Worm (Caenorhabditis elegans) whole organism, late embryonic: ENCODE measurements around the gene spp-14.

Source experiments
- F13H6.1 ChIP-seq: sonication (generic microtip); optimal IDR thresholded peaks from 2 replicates; lab custom pipeline; 2016; ENCODE audit warnings: missing genetic modification characterization, missing compliant biosample characterization
- K09A11.1 ChIP-seq: sonication (generic microtip); optimal IDR thresholded peaks from 2 replicates; lab custom pipeline; 2017; ENCODE audit warnings: antibody characterized with exemption, mild to moderate bottlenecking, missing genetic modification characterization, missing compliant biosample characterization; ENCODE audit not compliant: insufficient read depth
- ahr-1 ChIP-seq: sonication (generic microtip); optimal IDR thresholded peaks from 2 replicates; lab custom pipeline; 2016; ENCODE audit warnings: missing genetic modification characterization, missing compliant biosample characterization
- ceh-14 ChIP-seq: sonication (generic microtip); optimal IDR thresholded peaks from 2 replicates; lab custom pipeline; 2016; ENCODE audit warnings: missing genotype, missing genetic modification characterization, missing compliant biosample characterization
- ceh-18 ChIP-seq: sonication (generic microtip); optimal IDR thresholded peaks from 2 replicates; lab custom pipeline; 2016; ENCODE audit warnings: missing genetic modification characterization, missing compliant biosample characterization
- ceh-19 ChIP-seq: fragments of 200-800 bp; sonication (Bioruptor generic); optimal IDR thresholded peaks from 2 replicates; lab custom pipeline; 2018; ENCODE audit warnings: mild to moderate bottlenecking, missing genetic modification characterization, missing compliant biosample characterization
- ceh-30 ChIP-seq: fragments of 150-350 bp; optimal IDR thresholded peaks from 2 replicates; lab custom pipeline; 2014; ENCODE audit warnings: missing biosample characterization, missing genetic modification characterization
- ceh-31 ChIP-seq: sonication (generic microtip); optimal IDR thresholded peaks from 2 replicates; lab custom pipeline; 2016; ENCODE audit warnings: missing genetic modification characterization, missing compliant biosample characterization
- ceh-34 ChIP-seq: sonication (generic microtip); optimal IDR thresholded peaks from 2 replicates; lab custom pipeline; 2016; ENCODE audit warnings: mild to moderate bottlenecking, missing genetic modification characterization, missing compliant biosample characterization
- ceh-48 ChIP-seq: sonication (generic microtip); optimal IDR thresholded peaks from 2 replicates; lab custom pipeline; 2016; ENCODE audit warnings: missing genetic modification characterization, inconsistent platforms, missing compliant biosample characterization
- dmd-4 ChIP-seq: sonication (generic microtip); optimal IDR thresholded peaks from 2 replicates; lab custom pipeline; 2016; ENCODE audit warnings: borderline replicate concordance, missing genetic modification characterization, missing compliant biosample characterization
- dve-1 ChIP-seq: sonication (generic microtip); optimal IDR thresholded peaks from 2 replicates; lab custom pipeline; 2017; ENCODE audit warnings: antibody characterized with exemption, mild to moderate bottlenecking, missing genetic modification characterization, missing compliant biosample characterization
- elt-4 ChIP-seq: sonication (generic microtip); optimal IDR thresholded peaks from 2 replicates; lab custom pipeline; 2016; ENCODE audit warnings: missing genetic modification characterization, missing compliant biosample characterization
- eyg-1 ChIP-seq: sonication (generic microtip); optimal IDR thresholded peaks from 2 replicates; lab custom pipeline; 2016; ENCODE audit warnings: missing genotype, missing genetic modification characterization, missing compliant biosample characterization
- fax-1 ChIP-seq: sonication (generic microtip); optimal IDR thresholded peaks from 2 replicates; lab custom pipeline; 2016; ENCODE audit warnings: missing genotype, missing genetic modification characterization, missing compliant biosample characterization
- fkh-10 ChIP-seq: fragments of 150-350 bp; optimal IDR thresholded peaks from 2 replicates; lab custom pipeline; 2014; ENCODE audit warnings: missing biosample characterization, missing genetic modification reagents, missing genetic modification characterization
- gmeb-2 ChIP-seq: sonication (generic microtip); optimal IDR thresholded peaks from 2 replicates; lab custom pipeline; 2016; ENCODE audit warnings: missing genetic modification characterization, inconsistent platforms, missing compliant biosample characterization
- hlh-13 ChIP-seq: fragments of 200-800 bp; sonication (Bioruptor generic); optimal IDR thresholded peaks from 2 replicates; lab custom pipeline; 2018; ENCODE audit warnings: mild to moderate bottlenecking, missing genetic modification characterization, missing compliant biosample characterization
- hlh-30 ChIP-seq: sonication (generic microtip); optimal IDR thresholded peaks from 2 replicates; lab custom pipeline; 2017; ENCODE audit warnings: antibody characterized with exemption, missing genetic modification characterization, missing compliant biosample characterization; ENCODE audit not compliant: insufficient read depth
- lim-6 ChIP-seq: sonication (generic microtip); optimal IDR thresholded peaks from 2 replicates; lab custom pipeline; 2016; ENCODE audit warnings: missing genetic modification characterization, missing compliant biosample characterization
- lin-11 ChIP-seq: fragments of 200-800 bp; sonication (Bioruptor generic); optimal IDR thresholded peaks from 2 replicates; lab custom pipeline; 2018; ENCODE audit warnings: mild to moderate bottlenecking, missing genetic modification characterization, missing compliant biosample characterization
- mec-3 ChIP-seq: sonication (generic microtip); optimal IDR thresholded peaks from 2 replicates; lab custom pipeline; 2016; ENCODE audit warnings: borderline replicate concordance, missing genetic modification characterization, missing compliant biosample characterization
- nfya-1 ChIP-seq: sonication (generic microtip); optimal IDR thresholded peaks from 2 replicates; lab custom pipeline; 2017; ENCODE audit warnings: missing genetic modification characterization, mild to moderate bottlenecking, missing compliant biosample characterization, antibody characterized with exemption, moderate library complexity
- nhr-11 ChIP-seq: fragments of 150-350 bp; optimal IDR thresholded peaks from 2 replicates; lab custom pipeline; 2014; ENCODE audit warnings: missing biosample characterization, missing genetic modification characterization
- nhr-232 ChIP-seq: sonication (generic microtip); optimal IDR thresholded peaks from 2 replicates; lab custom pipeline; 2016; ENCODE audit warnings: missing genetic modification characterization, missing compliant biosample characterization
- npax-4 ChIP-seq: sonication (generic microtip); optimal IDR thresholded peaks from 2 replicates; lab custom pipeline; 2016; ENCODE audit warnings: missing genetic modification characterization, missing compliant biosample characterization
- pha-2 ChIP-seq: sonication (generic microtip); optimal IDR thresholded peaks from 2 replicates; lab custom pipeline; 2017; ENCODE audit warnings: mild to moderate bottlenecking, missing genetic modification characterization, missing compliant biosample characterization
- pqm-1 ChIP-seq: sonication (generic microtip); optimal IDR thresholded peaks from 2 replicates; lab custom pipeline; 2016; ENCODE audit warnings: missing genetic modification characterization, missing compliant biosample characterization
- ref-2 ChIP-seq: sonication (generic microtip); optimal IDR thresholded peaks from 2 replicates; lab custom pipeline; 2016; ENCODE audit warnings: missing genetic modification characterization, missing compliant biosample characterization
- sdc-2 ChIP-seq: sonication (generic microtip); optimal IDR thresholded peaks from 2 replicates; lab custom pipeline; 2016; ENCODE audit warnings: missing genotype, missing genetic modification characterization, missing compliant biosample characterization
- sox-2 ChIP-seq: fragments of 200-800 bp; sonication (Bioruptor generic); IDR thresholded peaks from 2 replicates; pipeline ENCODE4 v1.3.6; 2022; ENCODE audit warnings: missing genetic modification reagents, missing genetic modification characterization, missing compliant biosample characterization
- sox-4 ChIP-seq: sonication (generic microtip); optimal IDR thresholded peaks from 2 replicates; lab custom pipeline; 2017; ENCODE audit warnings: mild to moderate bottlenecking, missing genetic modification characterization, inconsistent platforms, missing compliant biosample characterization
- tbx-2 ChIP-seq: sonication (generic microtip); optimal IDR thresholded peaks from 2 replicates; lab custom pipeline; 2016; ENCODE audit warnings: missing genetic modification characterization, missing compliant biosample characterization
- unc-3 ChIP-seq, 2 experiments: fragments of 200-800 bp in 1 of 2; sonication (Bioruptor generic) in 1 of 2; sonication (generic microtip) in 1 of 2; conservative IDR thresholded peaks in 1 of 2; optimal IDR thresholded peaks in 1 of 2; 2 replicates each; pipeline versions ENCODE4 v1.3.6 to Lab custom; 2016 to 2022; ENCODE audit warnings: missing compliant biosample characterization in 2 of 2, missing genetic modification characterization in 2 of 2, missing genetic modification reagents in 1 of 2
- unc-42 ChIP-seq: sonication (generic microtip); optimal IDR thresholded peaks from 2 replicates; lab custom pipeline; 2016; ENCODE audit warnings: missing genotype, missing genetic modification characterization, missing compliant biosample characterization
- unc-55 ChIP-seq: sonication (generic microtip); optimal IDR thresholded peaks from 2 replicates; lab custom pipeline; 2017; ENCODE audit warnings: missing biosample characterization, missing genetic modification reagents, missing genetic modification characterization
- unc-86 ChIP-seq: sonication (generic microtip); optimal IDR thresholded peaks from 2 replicates; lab custom pipeline; 2016; ENCODE audit warnings: missing genetic modification characterization, missing compliant biosample characterization

spp-14 gene

ce11 chrX:7689570-7689969 is 36.2 kb upstream of the spp-14 start:
- TF ChIP-seq unc-86 (tag; lab: Kevin White, UChicago) (no peak), mec-3 (no peak), elt-4 (no peak), ceh-48 (tag; lab: Kevin White, UChicago) (no peak), fax-1 (no peak), sdc-2 (tag; lab: Kevin White, UChicago) (no peak), ahr-1 (tag; lab: Kevin White, UChicago) (no peak), unc-3 (GFP tag; conservative IDR thresholded peaks at IDR 0.05; lab: Robert Waterston, UW) (no peak), unc-3 (tag; optimal IDR thresholded peaks at IDR 0.05; lab: Kevin White, UChicago) (no peak)

ce11 chrX:7703863-7704262 is 21.9 kb upstream of the spp-14 start:
- no peak for TF ChIP-seq K09A11.1
- no peak for TF ChIP-seq pqm-1 (tag; lab: Kevin White, UChicago)
- no peak for TF ChIP-seq eyg-1 (tag; lab: Kevin White, UChicago)
- no peak for TF ChIP-seq ceh-19 (GFP tag; lab: Kevin White, UChicago)
- TF ChIP-seq lim-6: no peak
- no peak for TF ChIP-seq ceh-34 (tag; lab: Kevin White, UChicago)

- no peak for TF ChIP-seq ceh-18 (tag; lab: Kevin White, UChicago)
- no peak for TF ChIP-seq ceh-31
- no peak for TF ChIP-seq ahr-1 (tag; lab: Kevin White, UChicago)
- no peak for TF ChIP-seq hlh-13 (GFP tag; lab: Kevin White, UChicago)
- TF ChIP-seq gmeb-2 (tag; lab: Kevin White, UChicago): no peak
- no peak for TF ChIP-seq dmd-4 (tag; lab: Kevin White, UChicago)
- no peak for TF ChIP-seq lin-11 (tag; lab: Kevin White, UChicago)
Observed at ce11 chrX:7707031-7707430, 18.7 kb upstream of the spp-14 start, which contains the start of gene kvs-1. Gene kvs-1, minus strand, starts transcription at chrX:7707131.

ce11 chrX:7710187-7710586 is 15.6 kb upstream of the spp-14 start:
- TF ChIP-seq sox-2 (GFP tag; lab: Robert Waterston, UW) (0 out of 2 replicates have a peak, but pooled peaks have one; percentile 6), ceh-19 (GFP tag; lab: Kevin White, UChicago) (peak; percentile 75), sox-4 (tag; lab: Kevin White, UChicago) (no peak)

- TF ChIP-seq F13H6.1 (no peak), ceh-34 (tag; lab: Kevin White, UChicago) (no peak), dmd-4 (tag; lab: Kevin White, UChicago) (no peak), lin-11 (tag; lab: Kevin White, UChicago) (no peak), fkh-10 (GFP tag; lab: Kevin White, UChicago) (no peak), elt-4 (no peak), ref-2 (tag; lab: Kevin White, UChicago) (no peak), sox-2 (GFP tag; lab: Robert Waterston, UW) (no peak), nhr-232 (tag; lab: Kevin White, UChicago) (no peak), dve-1 (tag; lab: Kevin White, UChicago) (no peak), npax-4 (tag; lab: Kevin White, UChicago) (no peak), ceh-30 (no peak)
Observed at ce11 chrX:7710643-7711042, 15.1 kb upstream of the spp-14 start, which contains the start of gene K09F5.4. Gene K09F5.4, minus strand, starts transcription at chrX:7710743.

- TF ChIP-seq ref-2 (tag; lab: Kevin White, UChicago): peak; percentile 46
- TF ChIP-seq unc-55 (GFP tag; lab: Kevin White, UChicago): peak; percentile 43
- TF ChIP-seq hlh-30 (tag; lab: Kevin White, UChicago): no peak
- TF ChIP-seq ceh-31: peak; percentile 58
- TF ChIP-seq nhr-11 (tag; lab: Kevin White, UChicago): no peak
- no peak for TF ChIP-seq pha-2 (tag; lab: Kevin White, UChicago)
- TF ChIP-seq nfya-1 (tag; lab: Kevin White, UChicago): peak; percentile 24
- peak; percentile 0 for TF ChIP-seq sdc-2 (tag; lab: Kevin White, UChicago)
- peak; percentile 97 for TF ChIP-seq unc-42 (tag; lab: Kevin White, UChicago)
- TF ChIP-seq ceh-14 (tag; lab: Kevin White, UChicago): peak; percentile 71
- TF ChIP-seq tbx-2 (tag; lab: Kevin White, UChicago): peak; percentile 47
Observed at ce11 chrX:7712887-7713286, 12.9 kb upstream of the spp-14 start.
